Worm (Caenorhabditis elegans) whole organism, L4 larva: ENCODE results near the gene ifta-2.
A peak's percentile ranks its signal among the peaks of the same experiment; 100 is the strongest.

Experiments
- D1046.2 ChIP-seq: fragments of 200-800 bp; sonication (Bioruptor generic); IDR thresholded peaks from 2 replicates; pipeline ENCODE4 v1.3.6; 2022; ENCODE audit warnings: missing genetic modification characterization, missing compliant biosample characterization
- F26F4.8 ChIP-seq: fragments of 200-800 bp; sonication (Bioruptor generic); conservative IDR thresholded peaks from 2 replicates; pipeline ENCODE4 v1.3.6; 2022; ENCODE audit warnings: missing genetic modification characterization, missing compliant biosample characterization
- F37D6.2 ChIP-seq: sonication (generic microtip); optimal IDR thresholded peaks from 2 replicates; lab custom pipeline; 2016; ENCODE audit warnings: mild to moderate bottlenecking, missing genetic modification characterization, missing compliant biosample characterization
- F44E2.7 ChIP-seq: fragments of 200-800 bp; sonication (Bioruptor generic); IDR thresholded peaks from 2 replicates; pipeline ENCODE4 v2.1.2; 2022; ENCODE audit warnings: missing genetic modification characterization, missing compliant biosample characterization
- F49E8.2 ChIP-seq: sonication (generic microtip); optimal IDR thresholded peaks from 2 replicates; lab custom pipeline; 2016; ENCODE audit warnings: missing compliant biosample characterization, mild to moderate bottlenecking, missing genetic modification characterization, borderline replicate concordance
- T26A8.4 ChIP-seq: fragments of 200-800 bp; sonication (Bioruptor generic); IDR thresholded peaks from 2 replicates; pipeline ENCODE4 v1.3.6; 2022; ENCODE audit warnings: missing genetic modification characterization, missing compliant biosample characterization
- Y105C5A.15 ChIP-seq: fragments of 200-800 bp; sonication (Bioruptor generic); IDR thresholded peaks from 2 replicates; pipeline ENCODE4 v1.3.6; 2022; ENCODE audit warnings: missing genetic modification characterization, missing compliant biosample characterization
- Y48G9A.11 ChIP-seq: fragments of 200-800 bp; sonication (Bioruptor generic); IDR thresholded peaks from 2 replicates; pipeline ENCODE4 v1.3.6; 2022; ENCODE audit warnings: missing genetic modification reagents, missing genetic modification characterization, missing compliant biosample characterization
- Y5F2A.4 ChIP-seq: fragments of 200-800 bp; sonication (Bioruptor generic); optimal IDR thresholded peaks from 2 replicates; lab custom pipeline; 2018; ENCODE audit warnings: mild to moderate bottlenecking, missing genetic modification characterization, missing compliant biosample characterization
- aha-1 ChIP-seq: fragments of 150-350 bp; peaks from one replicate; lab custom pipeline; 2014; ENCODE audit warnings: missing biosample characterization, missing genetic modification characterization
- arid-1 ChIP-seq: fragments of 200-800 bp; sonication (Bioruptor generic); conservative IDR thresholded peaks from 2 replicates; pipeline ENCODE4 v1.3.6; 2022; ENCODE audit warnings: missing genetic modification reagents, missing genetic modification characterization, missing compliant biosample characterization
- attf-4 ChIP-seq: sonication (generic microtip); optimal IDR thresholded peaks from 3 replicates; lab custom pipeline; 2017; ENCODE audit warnings: missing biosample characterization, missing genetic modification characterization
- ceh-32 ChIP-seq: sonication (generic microtip); optimal IDR thresholded peaks from 2 replicates; lab custom pipeline; 2016; ENCODE audit warnings: mild to moderate bottlenecking, missing genetic modification characterization, missing compliant biosample characterization; ENCODE audit not compliant: poor library complexity
- ceh-62 ChIP-seq: sonication (generic microtip); optimal IDR thresholded peaks from 2 replicates; lab custom pipeline; 2017; ENCODE audit warnings: missing biosample characterization, missing genetic modification characterization
- ces-1 ChIP-seq: fragments of 150-350 bp; sonication (generic microtip); optimal IDR thresholded peaks from 4 replicates; lab custom pipeline; 2014; ENCODE audit warnings: missing biosample characterization, missing genetic modification reagents, missing genetic modification characterization
- cey-2 ChIP-seq: sonication (generic microtip); optimal IDR thresholded peaks from 3 replicates; lab custom pipeline; 2017; ENCODE audit warnings: missing genetic modification characterization, mild to moderate bottlenecking, missing compliant biosample characterization, antibody characterized with exemption, borderline replicate concordance; ENCODE audit not compliant: insufficient read depth
- daf-8 ChIP-seq: fragments of 200-800 bp; sonication (Bioruptor generic); IDR thresholded peaks from 2 replicates; pipeline ENCODE4 v1.3.6; 2022; ENCODE audit warnings: missing genetic modification characterization, missing compliant biosample characterization
- dmd-6 ChIP-seq: fragments of 200-800 bp; sonication (Bioruptor generic); IDR thresholded peaks from 2 replicates; pipeline ENCODE4 v1.3.6; 2022; ENCODE audit warnings: missing genetic modification reagents, missing genetic modification characterization, missing compliant biosample characterization
- dmd-8 ChIP-seq: fragments of 200-800 bp; sonication (Bioruptor generic); IDR thresholded peaks from 2 replicates; pipeline ENCODE4 v1.3.6; 2022; ENCODE audit warnings: missing genetic modification characterization, missing compliant biosample characterization
- dpl-1 ChIP-seq: fragments of 150-350 bp; optimal IDR thresholded peaks from 2 replicates; lab custom pipeline; 2014; ENCODE audit warnings: missing biosample characterization, missing genetic modification reagents, missing genetic modification characterization
- duxl-1 ChIP-seq: sonication (generic microtip); optimal IDR thresholded peaks from 2 replicates; lab custom pipeline; 2016; ENCODE audit warnings: mild to moderate bottlenecking, missing genetic modification characterization, moderate library complexity, missing compliant biosample characterization; ENCODE audit not compliant: poor library complexity
- fkh-10 ChIP-seq: fragments of 150-350 bp; optimal IDR thresholded peaks from 2 replicates; lab custom pipeline; 2014; ENCODE audit warnings: missing biosample characterization, missing genetic modification reagents, missing genetic modification characterization
- hlh-11 ChIP-seq: fragments of 200-800 bp; sonication (Bioruptor generic); optimal IDR thresholded peaks from 2 replicates; lab custom pipeline; 2018; ENCODE audit warnings: mild to moderate bottlenecking, missing genetic modification characterization, missing compliant biosample characterization
- hlh-30 ChIP-seq: sonication (generic microtip); optimal IDR thresholded peaks from 2 replicates; lab custom pipeline; 2017; ENCODE audit warnings: antibody characterized with exemption, mild to moderate bottlenecking, missing genetic modification characterization, missing compliant biosample characterization; ENCODE audit not compliant: insufficient read depth
- lsy-2 ChIP-seq, 2 experiments: fragments of 150-350 bp in 1 of 2; sonication (generic microtip) in 1 of 2; optimal IDR thresholded peaks; 2 replicates each; lab custom pipeline; 2014 to 2017; ENCODE audit warnings: missing biosample characterization in 2 of 2, missing genetic modification characterization in 2 of 2
- mdt-29 ChIP-seq: fragments of 200-800 bp; sonication (Bioruptor generic); IDR thresholded peaks from 2 replicates; pipeline ENCODE4 v1.3.6; 2022; ENCODE audit warnings: missing genetic modification reagents, missing genetic modification characterization, missing compliant biosample characterization
- mxl-2 ChIP-seq: fragments of 200-800 bp; sonication (Bioruptor generic); conservative IDR thresholded peaks from 2 replicates; pipeline ENCODE4 v1.3.6; 2022; ENCODE audit warnings: missing genetic modification reagents, missing genetic modification characterization, missing compliant biosample characterization
- mxl-3 ChIP-seq: fragments of 200-800 bp; sonication (Bioruptor generic); optimal IDR thresholded peaks from 2 replicates; lab custom pipeline; 2018; ENCODE audit warnings: mild to moderate bottlenecking, missing genetic modification characterization, missing compliant biosample characterization
- nhr-11 ChIP-seq: fragments of 150-350 bp; optimal IDR thresholded peaks from 2 replicates; lab custom pipeline; 2014; ENCODE audit warnings: missing biosample characterization, missing genetic modification characterization
- nhr-111 ChIP-seq: fragments of 200-800 bp; sonication (Bioruptor generic); optimal IDR thresholded peaks from 2 replicates; lab custom pipeline; 2018; ENCODE audit warnings: mild to moderate bottlenecking, missing genetic modification characterization, missing compliant biosample characterization
- nhr-237 ChIP-seq: sonication (generic microtip); optimal IDR thresholded peaks from 2 replicates; lab custom pipeline; 2017; ENCODE audit warnings: missing biosample characterization, missing genetic modification characterization
- nhr-41 ChIP-seq: fragments of 200-800 bp; sonication (Bioruptor generic); IDR thresholded peaks from 2 replicates; pipeline ENCODE4 v1.3.6; 2022; ENCODE audit warnings: missing genetic modification reagents, missing genetic modification characterization, missing compliant biosample characterization
- nhr-48 ChIP-seq: sonication (generic microtip); optimal IDR thresholded peaks from 2 replicates; lab custom pipeline; 2016; ENCODE audit warnings: mild to moderate bottlenecking, missing genetic modification characterization, missing compliant biosample characterization
- nhr-6 ChIP-seq: fragments of 150-350 bp; optimal IDR thresholded peaks from 2 replicates; lab custom pipeline; 2014; ENCODE audit warnings: missing biosample characterization, missing genetic modification characterization
- nhr-76 ChIP-seq: fragments of 150-350 bp; optimal IDR thresholded peaks from 2 replicates; lab custom pipeline; 2014; ENCODE audit warnings: missing biosample characterization, missing genetic modification characterization
- nhr-77 ChIP-seq: fragments of 150-350 bp; optimal IDR thresholded peaks from 2 replicates; lab custom pipeline; 2014; ENCODE audit warnings: missing biosample characterization, missing genetic modification characterization
- pha-4 ChIP-seq, 2 experiments: fragments of 150-350 bp in 1 of 2; fragments of 200-800 bp in 1 of 2; sonication (Bioruptor generic) in 1 of 2; IDR thresholded peaks in 1 of 2; optimal IDR thresholded peaks in 1 of 2; 2 replicates each; pipeline versions ENCODE4 v1.3.6 to Lab custom; 2014 to 2022; ENCODE audit warnings: missing genetic modification characterization in 2 of 2, missing genetic modification reagents in 2 of 2, missing biosample characterization in 1 of 2, missing compliant biosample characterization in 1 of 2
- rbr-2 ChIP-seq: sonication (generic microtip); optimal IDR thresholded peaks from 2 replicates; lab custom pipeline; 2016; ENCODE audit warnings: missing genotype, missing genetic modification characterization, missing compliant biosample characterization
- sdz-12 ChIP-seq: fragments of 200-800 bp; sonication (Bioruptor generic); optimal IDR thresholded peaks from 2 replicates; lab custom pipeline; 2018; ENCODE audit warnings: mild to moderate bottlenecking, missing genetic modification characterization, missing compliant biosample characterization
- set-16 ChIP-seq: fragments of 200-800 bp; sonication (Bioruptor generic); IDR thresholded peaks from 2 replicates; pipeline ENCODE4 v1.3.6; 2022; ENCODE audit warnings: missing genetic modification reagents, missing genetic modification characterization, missing compliant biosample characterization
- skn-1 ChIP-seq: fragments of 150-350 bp; optimal IDR thresholded peaks from 2 replicates; lab custom pipeline; 2014; ENCODE audit warnings: missing biosample characterization, missing genetic modification characterization
- spr-1 ChIP-seq: sonication (generic microtip); optimal IDR thresholded peaks from 2 replicates; lab custom pipeline; 2016; ENCODE audit warnings: mild to moderate bottlenecking, missing genetic modification characterization, missing compliant biosample characterization
- spr-3 ChIP-seq: fragments of 200-800 bp; sonication (Bioruptor generic); optimal IDR thresholded peaks from 2 replicates; lab custom pipeline; 2018; ENCODE audit warnings: mild to moderate bottlenecking, missing genetic modification characterization, missing compliant biosample characterization
- vab-7 ChIP-seq: fragments of 200-800 bp; sonication (Bioruptor generic); IDR thresholded peaks from 2 replicates; pipeline ENCODE4 v1.3.6; 2022; ENCODE audit warnings: missing genetic modification reagents, missing genetic modification characterization, missing compliant biosample characterization
- zag-1 ChIP-seq: fragments of 150-350 bp; optimal IDR thresholded peaks from 2 replicates; lab custom pipeline; 2014; ENCODE audit warnings: missing biosample characterization, missing genetic modification characterization
- zip-11 ChIP-seq: fragments of 200-800 bp; sonication (Bioruptor generic); IDR thresholded peaks from 2 replicates; pipeline ENCODE4 v1.3.6; 2022; ENCODE audit warnings: missing genetic modification characterization, missing compliant biosample characterization
- zip-2 ChIP-seq: fragments of 150-350 bp; optimal IDR thresholded peaks from 2 replicates; lab custom pipeline; 2014; ENCODE audit warnings: missing biosample characterization, missing genetic modification characterization
- ztf-11 ChIP-seq: fragments of 150-350 bp; optimal IDR thresholded peaks from 2 replicates; lab custom pipeline; 2014; ENCODE audit warnings: missing biosample characterization, missing genetic modification characterization

Gene ifta-2

ce11 chrIV:17269702-17270101 lies 32.1 kb downstream of the ifta-2 start:
- TF ChIP-seq ztf-11 (tag; lab: Kevin White, UChicago): no peak
- TF ChIP-seq ceh-62: no peak
- no peak for TF ChIP-seq D1046.2 (GFP tag; lab: Robert Waterston, UW)
- TF ChIP-seq nhr-6 (tag; lab: Kevin White, UChicago): no peak
- no peak for TF ChIP-seq Y48G9A.11 (GFP tag; lab: Robert Waterston, UW)
- TF ChIP-seq mdt-29 (GFP tag; lab: Robert Waterston, UW): no peak
- no peak for TF ChIP-seq vab-7 (GFP tag; lab: Robert Waterston, UW)
- TF ChIP-seq pha-4 (GFP tag; IDR thresholded peaks at IDR 0.05; lab: Robert Waterston, UW): no peak
- TF ChIP-seq pha-4 (tag; optimal IDR thresholded peaks at IDR 0.05; lab: Kevin White, UChicago): no peak
- TF ChIP-seq zip-11 (GFP tag; lab: Robert Waterston, UW): no peak
- no peak for TF ChIP-seq F37D6.2 (tag; lab: Kevin White, UChicago)
- TF ChIP-seq nhr-237 (tag; lab: Kevin White, UChicago): no peak
- TF ChIP-seq attf-4: no peak
- no peak for TF ChIP-seq sdz-12 (GFP tag; lab: Kevin White, UChicago)
- no peak for TF ChIP-seq nhr-11

- TF ChIP-seq cey-2 (tag; lab: Kevin White, UChicago): no peak
- no peak for TF ChIP-seq spr-3 (GFP tag; lab: Kevin White, UChicago)
- TF ChIP-seq ceh-32 (tag; lab: Kevin White, UChicago): no peak
- no peak for TF ChIP-seq aha-1 (tag; lab: Kevin White, UChicago)
These were observed 32.8 kb downstream of the ifta-2 start, which contains the start of gene atgp-1 for ce11 chrIV:17269042-17269441. Gene atgp-1 (plus strand): TSS chrIV:17269342.

- peak; percentile 35 for TF ChIP-seq dpl-1
- TF ChIP-seq spr-1 (tag; lab: Kevin White, UChicago): no peak
- peak in 1 of 2 experiments; percentile 23 for TF ChIP-seq lsy-2 (tag; optimal IDR thresholded peaks at IDR 0.05; lab: Kevin White, UChicago)
- TF ChIP-seq attf-4: no peak
- TF ChIP-seq nhr-111 (GFP tag; lab: Kevin White, UChicago): no peak
- TF ChIP-seq nhr-48 (tag; lab: Kevin White, UChicago): no peak
- TF ChIP-seq nhr-76 (tag; lab: Kevin White, UChicago): no peak
- TF ChIP-seq nhr-41: no peak
- TF ChIP-seq mxl-2 (GFP tag; lab: Robert Waterston, UW): no peak
- no peak for TF ChIP-seq rbr-2 (tag; lab: Kevin White, UChicago)
- no peak for TF ChIP-seq F26F4.8
- no peak for TF ChIP-seq F49E8.2 (tag; lab: Kevin White, UChicago)
- no peak for TF ChIP-seq nhr-77 (tag; lab: Kevin White, UChicago)
- no peak for TF ChIP-seq vab-7 (GFP tag; lab: Robert Waterston, UW)
- peak; percentile 35 for TF ChIP-seq mxl-3 (GFP tag; lab: Kevin White, UChicago)
- no peak for TF ChIP-seq Y5F2A.4
- no peak for TF ChIP-seq zag-1 (tag; lab: Kevin White, UChicago)
- no peak for TF ChIP-seq F37D6.2 (tag; lab: Kevin White, UChicago)
- TF ChIP-seq fkh-10 (GFP tag; lab: Kevin White, UChicago): no peak
- TF ChIP-seq hlh-30 (tag; lab: Kevin White, UChicago): peak; percentile 46
- no peak for TF ChIP-seq T26A8.4 (GFP tag; lab: Robert Waterston, UW)
- no peak for TF ChIP-seq spr-3 (GFP tag; lab: Kevin White, UChicago)
- TF ChIP-seq arid-1 (GFP tag; lab: Robert Waterston, UW): no peak
- TF ChIP-seq Y105C5A.15 (GFP tag; lab: Robert Waterston, UW): no peak
- TF ChIP-seq skn-1 (tag; lab: Kevin White, UChicago): no peak
- no peak for TF ChIP-seq zip-2 (tag; lab: Kevin White, UChicago)
- TF ChIP-seq hlh-11 (tag; lab: Kevin White, UChicago): peak; percentile 47
- no peak for TF ChIP-seq F44E2.7 (GFP tag; lab: Robert Waterston, UW)
- TF ChIP-seq ces-1 (GFP tag; lab: Kevin White, UChicago): no peak
- no peak for TF ChIP-seq set-16 (GFP tag; lab: Robert Waterston, UW)
- TF ChIP-seq ztf-11 (tag; lab: Kevin White, UChicago): no peak
- TF ChIP-seq daf-8: no peak
- TF ChIP-seq dmd-8: no peak
- TF ChIP-seq duxl-1 (tag; lab: Kevin White, UChicago): no peak
- TF ChIP-seq dmd-6 (GFP tag; lab: Robert Waterston, UW): peak; percentile 32; the same call in 1 of the 2 replicates
These were observed 33.2 kb downstream of the ifta-2 start for ce11 chrIV:17268628-17269027.
